Fruit fly (Drosophila melanogaster) whole organism, embryonic: ENCODE data around the gene Gyc89Da.

Experiments used
- Atf3 ChIP-seq: fragments of 200-800 bp; sonication (Bioruptor generic); optimal IDR thresholded peaks from 3 replicates; lab custom pipeline; 2016; ENCODE audit warnings: missing biosample characterization, missing genetic modification characterization
- BEAF-32 ChIP-seq: fragments of 200-800 bp; sonication (Bioruptor generic); optimal IDR thresholded peaks from 3 replicates; lab custom pipeline; 2017; ENCODE audit warnings: missing biosample characterization, missing genetic modification characterization, mild to moderate bottlenecking, moderate library complexity, missing genetic modification reagents
- Bgb ChIP-seq: fragments of 200-800 bp; sonication (Bioruptor generic); IDR thresholded peaks from 2 replicates; pipeline ENCODE4 v1.3.6; 2022; ENCODE audit warnings: missing biosample characterization, missing genetic modification characterization; ENCODE audit not compliant: partially characterized antibody
- CG10267 ChIP-seq: fragments of 200-800 bp; sonication (Bioruptor generic); optimal IDR thresholded peaks from 2 replicates; lab custom pipeline; 2018; ENCODE audit warnings: missing biosample characterization, mild to moderate bottlenecking, missing genetic modification characterization, moderate library complexity
- CG12744 ChIP-seq: fragments of 200-800 bp; sonication (Bioruptor generic); optimal IDR thresholded peaks from 2 replicates; lab custom pipeline; 2016; ENCODE audit warnings: missing biosample characterization, missing genetic modification characterization
- CG1603 ChIP-seq: fragments of 200-800 bp; sonication (Bioruptor generic); optimal IDR thresholded peaks from 2 replicates; lab custom pipeline; 2019; ENCODE audit warnings: missing biosample characterization, mild to moderate bottlenecking, missing genetic modification characterization, moderate library complexity
- CG17568 ChIP-seq: fragments of 200-800 bp; sonication (Bioruptor generic); optimal IDR thresholded peaks from 2 replicates; lab custom pipeline; 2018; ENCODE audit warnings: missing biosample characterization, mild to moderate bottlenecking, missing genetic modification characterization, moderate library complexity
- CG4360 ChIP-seq: fragments of 200-800 bp; sonication (Bioruptor generic); IDR thresholded peaks from 2 replicates; pipeline ENCODE4 v1.3.6; 2022; ENCODE audit warnings: missing biosample characterization, missing genetic modification characterization
- CG4617 ChIP-seq: fragments of 200-800 bp; sonication (Bioruptor generic); optimal IDR thresholded peaks from 3 replicates; lab custom pipeline; 2016; ENCODE audit warnings: missing biosample characterization, missing genetic modification characterization, borderline replicate concordance
- CG6683 ChIP-seq: fragments of 200-800 bp; sonication (Bioruptor generic); optimal IDR thresholded peaks from 2 replicates; lab custom pipeline; 2017; ENCODE audit warnings: missing biosample characterization, mild to moderate bottlenecking, missing genetic modification characterization, missing genetic modification reagents
- CG6791 ChIP-seq: fragments of 200-800 bp; sonication (Bioruptor generic); IDR thresholded peaks from 3 replicates; pipeline ENCODE4 v1.3.6; 2022; ENCODE audit warnings: missing biosample characterization, missing genetic modification characterization; ENCODE audit not compliant: partially characterized antibody
- CG9797 ChIP-seq: fragments of 200-800 bp; sonication (Bioruptor generic); optimal IDR thresholded peaks from 3 replicates; lab custom pipeline; 2018; ENCODE audit warnings: missing biosample characterization, mild to moderate bottlenecking, missing genetic modification characterization
- Dip3 ChIP-seq: fragments of 200-800 bp; sonication (Bioruptor generic); optimal IDR thresholded peaks from 3 replicates; lab custom pipeline; 2016; ENCODE audit warnings: missing biosample characterization, missing genetic modification characterization
- Doc3 ChIP-seq: fragments of 200-800 bp; sonication (Bioruptor generic); IDR thresholded peaks from 3 replicates; pipeline ENCODE4 v1.3.6; 2022; ENCODE audit warnings: missing biosample characterization, missing genetic modification characterization; ENCODE audit not compliant: partially characterized antibody
- E2f2 ChIP-seq: fragments of 200-800 bp; sonication (Bioruptor generic); IDR thresholded peaks from 2 replicates; pipeline ENCODE4 v1.3.6; 2022; ENCODE audit warnings: missing biosample characterization, missing genetic modification characterization
- Elba2 ChIP-seq: fragments of 200-800 bp; sonication (Bioruptor generic); optimal IDR thresholded peaks from 3 replicates; lab custom pipeline; 2016; ENCODE audit warnings: missing biosample characterization, missing genetic modification characterization
- GATAe ChIP-seq: fragments of 200-800 bp; sonication (Bioruptor generic); conservative IDR thresholded peaks from 2 replicates; pipeline ENCODE4 v1.3.6; 2022; ENCODE audit warnings: missing biosample characterization, missing genetic modification characterization
- Hmr ChIP-seq: fragments of 200-800 bp; sonication (Bioruptor generic); optimal IDR thresholded peaks from 3 replicates; lab custom pipeline; 2017; ENCODE audit warnings: mild to moderate bottlenecking, missing biosample characterization, missing genetic modification reagents, missing genetic modification characterization
- Hr39 ChIP-seq: fragments of >200 bp; optimal IDR thresholded peaks from 2 replicates; lab custom pipeline; 2017
- Hr78 ChIP-seq, 2 experiments: fragments of 200-800 bp in 1 of 2; fragments of >200 bp in 1 of 2; sonication (Bioruptor generic) in 1 of 2; optimal IDR thresholded peaks; 2 replicates each; lab custom pipeline; 2017 to 2019; ENCODE audit warnings: missing biosample characterization in 2 of 2, missing genetic modification characterization in 2 of 2, mild to moderate bottlenecking in 1 of 2, moderate library complexity in 1 of 2
- MESR4 ChIP-seq: fragments of 200-800 bp; sonication (Bioruptor generic); optimal IDR thresholded peaks from 2 replicates; lab custom pipeline; 2018; ENCODE audit warnings: missing biosample characterization, mild to moderate bottlenecking, missing genetic modification characterization, moderate library complexity
- Oaz ChIP-seq: fragments of 200-800 bp; sonication (Bioruptor generic); IDR thresholded peaks from 2 replicates; pipeline ENCODE4 v1.3.6; 2022; ENCODE audit warnings: missing biosample characterization, missing genetic modification characterization
- Opbp ChIP-seq: fragments of 200-800 bp; sonication (Bioruptor generic); IDR thresholded peaks from 3 replicates; pipeline ENCODE4 v1.3.6; 2022; ENCODE audit warnings: missing biosample characterization, missing genetic modification characterization; ENCODE audit not compliant: partially characterized antibody
- Optix ChIP-seq: fragments of 200-800 bp; sonication (Bioruptor generic); IDR thresholded peaks from 3 replicates; pipeline ENCODE4 v1.3.6; 2022; ENCODE audit warnings: missing biosample characterization, missing genetic modification characterization
- Scr ChIP-seq: fragments of 200-800 bp; sonication (Bioruptor generic); IDR thresholded peaks from 2 replicates; pipeline ENCODE4 v1.3.6; 2022; ENCODE audit warnings: missing biosample characterization, missing genetic modification characterization; ENCODE audit not compliant: partially characterized antibody
- Xrp1 ChIP-seq: fragments of 200-800 bp; sonication (Bioruptor generic); IDR thresholded peaks from 2 replicates; pipeline ENCODE4 v1.3.6; 2022; ENCODE audit warnings: missing biosample characterization, missing genetic modification characterization
- YL-1 ChIP-seq: fragments of 200-800 bp; sonication (Bioruptor generic); optimal IDR thresholded peaks from 3 replicates; lab custom pipeline; 2017; ENCODE audit warnings: missing biosample characterization, mild to moderate bottlenecking, missing genetic modification characterization
- ara ChIP-seq: fragments of 200-800 bp; sonication (Bioruptor generic); IDR thresholded peaks from 2 replicates; pipeline ENCODE4 v1.3.6; 2022; ENCODE audit warnings: missing biosample characterization, missing genetic modification characterization
- btn ChIP-seq: fragments of 200-800 bp; sonication (Bioruptor generic); optimal IDR thresholded peaks from 2 replicates; lab custom pipeline; 2016; ENCODE audit warnings: missing biosample characterization, missing genetic modification characterization
- cad ChIP-seq: fragments of >200 bp; optimal IDR thresholded peaks from 2 replicates; lab custom pipeline; 2017; ENCODE audit warnings: missing biosample characterization, missing genetic modification characterization
- chinmo ChIP-seq: fragments of 200-800 bp; sonication (Bioruptor generic); IDR thresholded peaks from 4 replicates; pipeline ENCODE4 v1.3.6; 2022; ENCODE audit warnings: missing biosample characterization, missing genetic modification characterization; ENCODE audit not compliant: partially characterized antibody
- emc ChIP-seq: fragments of 200-800 bp; sonication (Bioruptor generic); optimal IDR thresholded peaks from 2 replicates; lab custom pipeline; 2016; ENCODE audit warnings: missing biosample characterization, missing genetic modification characterization
- hbn ChIP-seq: fragments of 200-800 bp; sonication (Bioruptor generic); IDR thresholded peaks from 2 replicates; pipeline ENCODE4 v1.3.6; 2022; ENCODE audit warnings: missing biosample characterization, missing genetic modification characterization; ENCODE audit not compliant: partially characterized antibody
- kah ChIP-seq: fragments of 200-800 bp; sonication (Bioruptor generic); optimal IDR thresholded peaks from 2 replicates; lab custom pipeline; 2018; ENCODE audit warnings: missing biosample characterization, mild to moderate bottlenecking, missing genetic modification characterization
- luna ChIP-seq: fragments of 200-800 bp; sonication (Bioruptor generic); optimal IDR thresholded peaks from 2 replicates; lab custom pipeline; 2016; ENCODE audit warnings: missing biosample characterization, missing genetic modification characterization
- nerfin-1 ChIP-seq: fragments of 200-800 bp; sonication (Bioruptor generic); optimal IDR thresholded peaks from 3 replicates; lab custom pipeline; 2019; ENCODE audit warnings: missing biosample characterization, mild to moderate bottlenecking, missing genetic modification characterization, moderate library complexity
- nerfin-2 ChIP-seq: fragments of 200-800 bp; sonication (Bioruptor generic); IDR thresholded peaks from 2 replicates; pipeline ENCODE4 v1.3.6; 2022; ENCODE audit warnings: missing biosample characterization, missing genetic modification characterization; ENCODE audit not compliant: partially characterized antibody
- onecut ChIP-seq: fragments of 200-800 bp; sonication (Bioruptor generic); IDR thresholded peaks from 2 replicates; pipeline ENCODE4 v1.3.6; 2022; ENCODE audit warnings: missing biosample characterization, missing genetic modification characterization
- seq ChIP-seq: fragments of 200-800 bp; sonication (Bioruptor generic); IDR thresholded peaks from 2 replicates; pipeline ENCODE4 v1.3.6; 2022; ENCODE audit warnings: missing biosample characterization, missing genetic modification characterization
- slbo ChIP-seq: fragments of 200-800 bp; sonication (Bioruptor generic); IDR thresholded peaks from 2 replicates; pipeline ENCODE4 v1.3.6; 2022; ENCODE audit warnings: missing biosample characterization, missing genetic modification characterization
- slou ChIP-seq: fragments of 200-800 bp; sonication (Bioruptor generic); optimal IDR thresholded peaks from 3 replicates; lab custom pipeline; 2016; ENCODE audit warnings: missing biosample characterization, missing genetic modification characterization
- so ChIP-seq: fragments of 200-800 bp; sonication (Bioruptor generic); IDR thresholded peaks from 3 replicates; pipeline ENCODE4 v1.3.6; 2022; ENCODE audit warnings: missing biosample characterization, missing genetic modification characterization
- stc ChIP-seq: fragments of 200-800 bp; sonication (Bioruptor generic); IDR thresholded peaks from 2 replicates; pipeline ENCODE4 v1.3.6; 2022; ENCODE audit warnings: missing biosample characterization, missing genetic modification characterization
- tll ChIP-seq, 2 experiments: fragments of 200-800 bp in 1 of 2; fragments of >200 bp in 1 of 2; sonication (Bioruptor generic) in 1 of 2; optimal IDR thresholded peaks; 2 replicates each; lab custom pipeline; 2017 to 2019; ENCODE audit warnings: missing biosample characterization in 2 of 2, missing genetic modification characterization in 2 of 2, mild to moderate bottlenecking in 1 of 2, moderate library complexity in 1 of 2
- tup ChIP-seq: fragments of 200-800 bp; sonication (Bioruptor generic); optimal IDR thresholded peaks from 2 replicates; lab custom pipeline; 2016; ENCODE audit warnings: missing biosample characterization, mild to moderate bottlenecking, missing genetic modification characterization, moderate library complexity
- twi ChIP-seq: fragments of 200-800 bp; optimal IDR thresholded peaks from 2 replicates; lab custom pipeline; 2019; ENCODE audit warnings: missing biosample characterization, mild to moderate bottlenecking, missing genetic modification characterization, moderate library complexity
- z ChIP-seq: fragments of 200-800 bp; sonication (Bioruptor generic); IDR thresholded peaks from 3 replicates; pipeline ENCODE4 v1.3.6; 2022; ENCODE audit warnings: missing biosample characterization, missing genetic modification characterization

Gene Gyc89Da

dm6 chr3R:16455875-16456274, 16.5 kb upstream of the Gyc89Da start, which contains the start of gene CG14883 (continued):
- peak; percentile 34; the same call in 1 of the 2 replicates for TF ChIP-seq hbn (GFP tag; lab: Robert Waterston, UW)
- TF ChIP-seq kah (GFP tag; lab: Kevin White, UChicago), result peak; percentile 10
- TF ChIP-seq Bgb (GFP tag; lab: Robert Waterston, UW), result peak; percentile 40; the same call in 1 of the 2 replicates
- TF ChIP-seq YL-1 (GFP tag; lab: Kevin White, UChicago), result peak; percentile 26
- TF ChIP-seq MESR4 (GFP tag; lab: Kevin White, UChicago), result peak; percentile 81
- TF ChIP-seq luna (GFP tag; lab: Kevin White, UChicago), result no peak
- TF ChIP-seq CG6791 (GFP tag; lab: Robert Waterston, UW), result peak; percentile 72
- TF ChIP-seq CG4617 (GFP tag; lab: Kevin White, UChicago), result peak; percentile 27
- TF ChIP-seq Opbp (GFP tag; lab: Robert Waterston, UW), result peak; percentile 54; the same call in 1 of the 3 replicates
- TF ChIP-seq chinmo, result 0 out of 4 replicates have a peak, but pooled peaks have one; percentile 14
- TF ChIP-seq E2f2 (GFP tag; lab: Robert Waterston, UW), result peak; percentile 91
- peak; percentile 14 for TF ChIP-seq CG10267 (tag; lab: Kevin White, UChicago)
- TF ChIP-seq stc (GFP tag; lab: Robert Waterston, UW), result no peak
- peak; percentile 53 for TF ChIP-seq Scr
- TF ChIP-seq tll (GFP tag; optimal IDR thresholded peaks at IDR 0.05; lab: Kevin White, UChicago), result no peak
- peak; percentile 52 for TF ChIP-seq BEAF-32 (GFP tag; lab: Kevin White, UChicago)
- TF ChIP-seq CG17568 (GFP tag; lab: Kevin White, UChicago), result peak; percentile 18
- 0 out of 3 replicates have a peak, but pooled peaks have one; percentile 39 for TF ChIP-seq Doc3 (GFP tag; lab: Robert Waterston, UW)
- peak; percentile 27 for TF ChIP-seq CG9797 (GFP tag; lab: Kevin White, UChicago)

DNA sequence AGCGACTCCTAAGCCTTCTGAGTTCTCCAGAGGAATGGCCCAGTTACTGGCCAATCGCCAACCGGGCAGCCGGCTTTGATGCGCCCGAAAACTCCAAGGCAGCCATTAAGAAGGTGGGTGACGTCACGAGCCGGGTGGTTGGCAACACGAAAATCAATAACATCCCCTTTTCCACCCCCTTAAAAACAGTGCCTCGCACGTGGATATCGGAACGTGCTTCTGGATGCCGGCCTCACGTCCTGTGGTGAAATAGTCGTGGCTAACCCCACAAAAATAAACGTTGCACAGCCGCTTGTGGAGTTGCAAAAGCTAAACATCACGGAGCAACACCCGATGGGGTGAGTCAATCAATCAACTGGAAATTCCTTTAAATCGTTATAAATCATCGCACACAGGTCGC, 15.8 kb upstream of the Gyc89Da start:
- peak; percentile 97 for TF ChIP-seq nerfin-1 (tag; lab: Kevin White, UChicago)
- TF ChIP-seq CG6683 (GFP tag; lab: Kevin White, UChicago), result no peak
- TF ChIP-seq slou (GFP tag; lab: Kevin White, UChicago), result no peak
- TF ChIP-seq CG6791 (GFP tag; lab: Robert Waterston, UW), result 0 out of 3 replicates have a peak, but pooled peaks have one; percentile 24
- peak; percentile 42; the same call in 1 of the 2 replicates for TF ChIP-seq seq (GFP tag; lab: Robert Waterston, UW)
- TF ChIP-seq slbo, result no peak
- TF ChIP-seq CG12744 (GFP tag; lab: Kevin White, UChicago), result no peak
- 0 out of 2 replicates have a peak, but pooled peaks have one; percentile 10 for TF ChIP-seq nerfin-2 (GFP tag; lab: Robert Waterston, UW)
- TF ChIP-seq onecut (GFP tag; lab: Robert Waterston, UW), result peak; percentile 98
- no peak for TF ChIP-seq emc (GFP tag; lab: Kevin White, UChicago)

dm6 chr3R:16468556-16468955, 3.8 kb upstream of the Gyc89Da start:
- TF ChIP-seq btn (no peak), so (no peak), twi (tag; lab: Kevin White, UChicago) (peak; percentile 81), Elba2 (peak; percentile 58), CG1603 (tag; lab: Kevin White, UChicago) (no peak), CG4360 (peak; percentile 69), ara (no peak), Optix (no peak), Atf3 (GFP tag; lab: Kevin White, UChicago) (no peak), z (GFP tag; lab: Robert Waterston, UW) (no peak), cad (peak; percentile 81), Oaz (GFP tag; lab: Robert Waterston, UW) (no peak), Xrp1 (GFP tag; lab: Robert Waterston, UW) (no peak), tup (GFP tag; lab: Kevin White, UChicago) (no peak), GATAe (GFP tag; lab: Robert Waterston, UW) (no peak), Dip3 (GFP tag; lab: Kevin White, UChicago) (no peak), Hr78 (GFP tag; optimal IDR thresholded peaks at IDR 0.05; lab: Kevin White, UChicago) (no peak), Hmr (GFP tag; lab: Kevin White, UChicago) (no peak), emc (GFP tag; lab: Kevin White, UChicago) (no peak), Hr39 (lab: Kevin White, UChicago) (no peak)
